Fruit fly (Drosophila melanogaster): ENCODE results near the gene AIF.

AIF gene

dm6 chr2L:2177312-2177968 is 25.9 kb downstream of the AIF start (continued):
- TF ChIP-seq lz (GFP tag; optimal IDR thresholded peaks at IDR 0.05) (peak; percentile 83), CG15336 (GFP tag; IDR thresholded peaks at IDR 0.05) (peak; percentile 39; the same call in 1 of the 2 replicates), CG8319 (GFP tag; optimal IDR thresholded peaks at IDR 0.05) (peak; percentile 66), acj6 (GFP tag; optimal IDR thresholded peaks at IDR 0.05) (peak; percentile 72), dac (GFP tag; optimal IDR thresholded peaks at IDR 0.05) (no peak), CG11294 (GFP tag; IDR thresholded peaks at IDR 0.05) (no peak), pdm3 (GFP tag; optimal IDR thresholded peaks at IDR 0.05) (peak; percentile 78), CG11902 (GFP tag; optimal IDR thresholded peaks at IDR 0.05) (peak; percentile 49), CG11762 (GFP tag; optimal IDR thresholded peaks at IDR 0.05; ENCODE audit: insufficient read depth) (peak; percentile 75), Hr39 (GFP tag; optimal IDR thresholded peaks at IDR 0.05) (peak; percentile 86), eg (GFP tag; IDR thresholded peaks at IDR 0.05) (peak; percentile 62), CG34406 (GFP tag; optimal IDR thresholded peaks at IDR 0.05) (peak; percentile 59), CG6792 (GFP tag; optimal IDR thresholded peaks at IDR 0.05) (peak; percentile 64), vri (GFP tag; optimal IDR thresholded peaks at IDR 0.05) (peak; percentile 35), CG8119 (GFP tag; IDR thresholded peaks at IDR 0.05) (peak; percentile 15; the same call in 1 of the 3 replicates), CG16779 (tag; optimal IDR thresholded peaks at IDR 0.05) (no peak), Sox15 (GFP tag; optimal IDR thresholded peaks at IDR 0.05) (peak; percentile 67), Ets21C (GFP tag; optimal IDR thresholded peaks at IDR 0.05) (peak; percentile 70), Eip93F (GFP tag; optimal IDR thresholded peaks at IDR 0.05) (peak; percentile 52), Hr4 (GFP tag; optimal IDR thresholded peaks at IDR 0.05) (peak; percentile 60), CG10669 (GFP tag; optimal IDR thresholded peaks at IDR 0.05) (peak; percentile 59), CG6276 (GFP tag; optimal IDR thresholded peaks at IDR 0.05) (peak; percentile 22), net (GFP tag; optimal IDR thresholded peaks at IDR 0.05) (peak; percentile 57), topi (GFP tag; optimal IDR thresholded peaks at IDR 0.05) (peak; percentile 81), esn (GFP tag; optimal IDR thresholded peaks at IDR 0.05) (peak; percentile 86), Smox (GFP tag; optimal IDR thresholded peaks at IDR 0.05) (peak; percentile 76), CG4318 (GFP tag; optimal IDR thresholded peaks at IDR 0.05) (peak; percentile 19), Sox102F (GFP tag; optimal IDR thresholded peaks at IDR 0.05) (peak; percentile 79)

dm6 chr2L:2177969-2178809 is 26.6 kb downstream of the AIF start, which contains the start of gene aop:
Gene aop, minus strand, starts transcription at chr2L:2178754.
- TF ChIP-seq CG4318 (GFP tag; optimal IDR thresholded peaks at IDR 0.05) (no peak), CG10669 (GFP tag; optimal IDR thresholded peaks at IDR 0.05) (no peak), Ets96B (tag; optimal IDR thresholded peaks at IDR 0.05) (peak; percentile 29), CG32006 (GFP tag; optimal IDR thresholded peaks at IDR 0.05) (no peak), esn (GFP tag; optimal IDR thresholded peaks at IDR 0.05) (peak; percentile 23), Eip75B (GFP tag; optimal IDR thresholded peaks at IDR 0.05) (peak; percentile 59), CG11294 (GFP tag; IDR thresholded peaks at IDR 0.05) (no peak), fkh (GFP tag; optimal IDR thresholded peaks at IDR 0.05) (peak; percentile 70), dsx (GFP tag; optimal IDR thresholded peaks at IDR 0.05; ENCODE audit: poor library complexity, severe bottlenecking) (peak; percentile 69), Sox102F (GFP tag; optimal IDR thresholded peaks at IDR 0.05) (peak; percentile 75), vri (GFP tag; optimal IDR thresholded peaks at IDR 0.05) (peak; percentile 52), acj6 (GFP tag; optimal IDR thresholded peaks at IDR 0.05) (no peak), Gug (GFP tag; IDR thresholded peaks at IDR 0.05) (no peak), Hr38 (GFP tag; optimal IDR thresholded peaks at IDR 0.05) (no peak), lz (GFP tag; optimal IDR thresholded peaks at IDR 0.05) (peak; percentile 1), fd85E (GFP tag; optimal IDR thresholded peaks at IDR 0.05) (no peak), Eip78C (GFP tag) (peak; percentile 68), CG7368 (GFP tag; optimal IDR thresholded peaks at IDR 0.05) (no peak), CG1621 (tag; optimal IDR thresholded peaks at IDR 0.05) (peak; percentile 21), fd59A (GFP tag; optimal IDR thresholded peaks at IDR 0.05) (no peak), CG15336 (GFP tag; IDR thresholded peaks at IDR 0.05) (peak; percentile 48), spab (GFP tag; optimal IDR thresholded peaks at IDR 0.05) (peak; percentile 12), eg (GFP tag; IDR thresholded peaks at IDR 0.05) (no peak; the same call in 2 of the 3 replicates), Smox (GFP tag; optimal IDR thresholded peaks at IDR 0.05) (peak; percentile 38), CG6792 (GFP tag; optimal IDR thresholded peaks at IDR 0.05) (no peak), OdsH (GFP tag; optimal IDR thresholded peaks at IDR 0.05) (no peak), ss (GFP tag; optimal IDR thresholded peaks at IDR 0.05) (peak; percentile 68 to 83), CG6163 (GFP tag; IDR thresholded peaks at IDR 0.05) (peak; percentile 65), CG8632 (GFP tag; optimal IDR thresholded peaks at IDR 0.05) (peak; percentile 25), dac (GFP tag; optimal IDR thresholded peaks at IDR 0.05) (no peak), CG11762 (GFP tag; optimal IDR thresholded peaks at IDR 0.05; ENCODE audit: insufficient read depth) (no peak), Sox14 (GFP tag; optimal IDR thresholded peaks at IDR 0.05) (peak; percentile 42)
